Worm (Caenorhabditis elegans) whole organism, midembryonic: ENCODE results near the gene hel-1.

Experiments
- T22C8.4 ChIP-seq: fragments of 200-800 bp; sonication (Bioruptor generic); IDR thresholded peaks from 2 replicates; pipeline ENCODE4 v1.3.6; 2022; ENCODE audit warnings: missing genetic modification characterization, missing compliant biosample characterization
- cog-1 ChIP-seq: sonication (generic microtip); optimal IDR thresholded peaks from 2 replicates; lab custom pipeline; 2016; ENCODE audit warnings: missing genetic modification characterization, missing compliant biosample characterization
- flt-1 ChIP-seq: fragments of 200-800 bp; sonication (Bioruptor generic); IDR thresholded peaks from 2 replicates; pipeline ENCODE4 v1.3.6; 2022; ENCODE audit warnings: missing genetic modification characterization, missing compliant biosample characterization
- tab-1 ChIP-seq: fragments of 200-800 bp; sonication (Bioruptor generic); IDR thresholded peaks from 2 replicates; pipeline ENCODE4 v1.3.6; 2022; ENCODE audit warnings: missing genetic modification characterization, missing compliant biosample characterization

DNA sequence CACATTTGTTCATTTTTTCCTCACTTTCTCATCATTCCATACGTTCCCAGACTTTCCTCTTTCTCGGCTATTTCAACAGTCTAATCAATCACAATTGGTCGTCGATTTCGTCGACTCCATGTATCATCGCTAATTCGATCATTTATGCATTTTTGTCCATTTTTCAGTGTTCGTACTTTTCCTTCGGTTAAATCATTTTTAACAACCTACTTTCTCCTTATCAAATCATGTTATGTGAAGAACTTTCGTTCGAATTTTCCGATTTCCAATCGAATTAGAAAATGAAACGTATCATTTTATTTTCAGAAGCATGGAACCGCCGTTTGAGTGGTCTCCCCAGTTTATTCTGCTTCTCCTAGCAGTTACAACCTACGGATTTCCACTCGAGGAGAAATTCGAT, 17.7 kb upstream of the hel-1 start, which contains the start of gene eff-1:
- TF ChIP-seq cog-1 (tag; lab: Kevin White, UChicago) (no peak), T22C8.4 (GFP tag; lab: Robert Waterston, UW) (no peak), flt-1 (GFP tag; lab: Robert Waterston, UW) (no peak), tab-1 (GFP tag; lab: Robert Waterston, UW) (no peak)
